Worm (Caenorhabditis elegans) whole organism, L4 larva: ENCODE results near the gene tpp-2.

Experiments
- F49E8.2 ChIP-seq: sonication (generic microtip); optimal IDR thresholded peaks from 2 replicates; lab custom pipeline; 2016; ENCODE audit warnings: missing compliant biosample characterization, mild to moderate bottlenecking, missing genetic modification characterization, borderline replicate concordance
- T20F7.1 ChIP-seq: fragments of 200-800 bp; sonication (Bioruptor generic); optimal IDR thresholded peaks from 2 replicates; lab custom pipeline; 2018; ENCODE audit warnings: mild to moderate bottlenecking, missing genetic modification characterization, missing compliant biosample characterization
- T26A8.4 ChIP-seq: fragments of 200-800 bp; sonication (Bioruptor generic); IDR thresholded peaks from 2 replicates; pipeline ENCODE4 v1.3.6; 2022; ENCODE audit warnings: missing genetic modification characterization, missing compliant biosample characterization
- Y105C5A.15 ChIP-seq: fragments of 200-800 bp; sonication (Bioruptor generic); IDR thresholded peaks from 2 replicates; pipeline ENCODE4 v1.3.6; 2022; ENCODE audit warnings: missing genetic modification characterization, missing compliant biosample characterization
- Y48G9A.11 ChIP-seq: fragments of 200-800 bp; sonication (Bioruptor generic); IDR thresholded peaks from 2 replicates; pipeline ENCODE4 v1.3.6; 2022; ENCODE audit warnings: missing genetic modification reagents, missing genetic modification characterization, missing compliant biosample characterization
- Y75B8A.6 ChIP-seq: fragments of 200-800 bp; sonication (Bioruptor generic); IDR thresholded peaks from 2 replicates; pipeline ENCODE4 v1.3.6; 2022; ENCODE audit warnings: missing genetic modification reagents, missing genetic modification characterization, missing compliant biosample characterization
- ZK337.2 ChIP-seq: fragments of 200-800 bp; sonication (Bioruptor generic); IDR thresholded peaks from 2 replicates; pipeline ENCODE4 v1.3.6; 2022; ENCODE audit warnings: missing genetic modification reagents, missing genetic modification characterization, missing compliant biosample characterization
- aha-1 ChIP-seq: fragments of 150-350 bp; peaks from one replicate; lab custom pipeline; 2014; ENCODE audit warnings: missing biosample characterization, missing genetic modification characterization
- ama-1 ChIP-seq: fragments of 150-350 bp; optimal IDR thresholded peaks from 2 replicates; lab custom pipeline; 2014; ENCODE audit warnings: inconsistent platforms, mixed read lengths
- ceh-20 ChIP-seq: fragments of 200-800 bp; sonication (Bioruptor generic); IDR thresholded peaks from 2 replicates; pipeline ENCODE4 v1.3.6; 2022; ENCODE audit warnings: missing genetic modification reagents, missing genetic modification characterization, missing compliant biosample characterization
- ceh-62 ChIP-seq: sonication (generic microtip); optimal IDR thresholded peaks from 2 replicates; lab custom pipeline; 2017; ENCODE audit warnings: missing biosample characterization, missing genetic modification characterization
- ces-1 ChIP-seq: fragments of 150-350 bp; sonication (generic microtip); optimal IDR thresholded peaks from 4 replicates; lab custom pipeline; 2014; ENCODE audit warnings: missing biosample characterization, missing genetic modification reagents, missing genetic modification characterization
- daf-16 ChIP-seq, 3 experiments: sonication (generic microtip); optimal IDR thresholded peaks; 2 replicates each; lab custom pipeline; 2016 to 2017; ENCODE audit warnings: missing genetic modification characterization in 3 of 3, missing genetic modification reagents in 3 of 3, mild to moderate bottlenecking in 2 of 3, missing compliant biosample characterization in 2 of 3, missing biosample characterization in 1 of 3, moderate library complexity in 1 of 3
- daf-8 ChIP-seq: fragments of 200-800 bp; sonication (Bioruptor generic); IDR thresholded peaks from 2 replicates; pipeline ENCODE4 v1.3.6; 2022; ENCODE audit warnings: missing genetic modification characterization, missing compliant biosample characterization
- dmd-8 ChIP-seq: fragments of 200-800 bp; sonication (Bioruptor generic); IDR thresholded peaks from 2 replicates; pipeline ENCODE4 v1.3.6; 2022; ENCODE audit warnings: missing genetic modification characterization, missing compliant biosample characterization
- dmd-9 ChIP-seq: fragments of 200-800 bp; sonication (Bioruptor generic); IDR thresholded peaks from 2 replicates; pipeline ENCODE4 v1.3.6; 2022; ENCODE audit warnings: missing genetic modification reagents, missing genetic modification characterization, missing compliant biosample characterization
- dpl-1 ChIP-seq: fragments of 150-350 bp; optimal IDR thresholded peaks from 2 replicates; lab custom pipeline; 2014; ENCODE audit warnings: missing biosample characterization, missing genetic modification reagents, missing genetic modification characterization
- duxl-1 ChIP-seq: sonication (generic microtip); optimal IDR thresholded peaks from 2 replicates; lab custom pipeline; 2016; ENCODE audit warnings: mild to moderate bottlenecking, missing genetic modification characterization, moderate library complexity, missing compliant biosample characterization; ENCODE audit not compliant: poor library complexity
- dve-1 ChIP-seq: sonication (generic microtip); optimal IDR thresholded peaks from 2 replicates; lab custom pipeline; 2017; ENCODE audit warnings: antibody characterized with exemption, mild to moderate bottlenecking, missing genetic modification characterization, missing compliant biosample characterization; ENCODE audit not compliant: insufficient read depth
- egl-43 ChIP-seq: fragments of 200-800 bp; sonication (Bioruptor generic); IDR thresholded peaks from 2 replicates; pipeline ENCODE4 v1.3.6; 2022; ENCODE audit warnings: missing genetic modification reagents, missing genetic modification characterization, missing compliant biosample characterization
- fkh-10 ChIP-seq: fragments of 150-350 bp; optimal IDR thresholded peaks from 2 replicates; lab custom pipeline; 2014; ENCODE audit warnings: missing biosample characterization, missing genetic modification reagents, missing genetic modification characterization
- hlh-30 ChIP-seq: sonication (generic microtip); optimal IDR thresholded peaks from 2 replicates; lab custom pipeline; 2017; ENCODE audit warnings: antibody characterized with exemption, mild to moderate bottlenecking, missing genetic modification characterization, missing compliant biosample characterization; ENCODE audit not compliant: insufficient read depth
- hmg-1.1 ChIP-seq: fragments of 200-800 bp; sonication (Bioruptor generic); IDR thresholded peaks from 2 replicates; pipeline ENCODE4 v1.3.6; 2022; ENCODE audit warnings: missing genetic modification reagents, missing genetic modification characterization, missing compliant biosample characterization
- jun-1 ChIP-seq: fragments of 150-350 bp; optimal IDR thresholded peaks from 2 replicates; lab custom pipeline; 2014; ENCODE audit warnings: missing biosample characterization, missing genetic modification reagents, missing genetic modification characterization
- lin-1 ChIP-seq: fragments of 200-800 bp; sonication (Bioruptor generic); IDR thresholded peaks from 2 replicates; pipeline ENCODE4 v1.3.6; 2022; ENCODE audit warnings: missing genetic modification reagents, missing genetic modification characterization, missing compliant biosample characterization
- lin-39 ChIP-seq: fragments of 150-350 bp; optimal IDR thresholded peaks from 2 replicates; lab custom pipeline; 2014; ENCODE audit warnings: missing biosample characterization, missing genetic modification reagents, missing genetic modification characterization
- lsy-2 ChIP-seq, 2 experiments: fragments of 150-350 bp in 1 of 2; sonication (generic microtip) in 1 of 2; optimal IDR thresholded peaks; 2 replicates each; lab custom pipeline; 2014 to 2017; ENCODE audit warnings: missing biosample characterization in 2 of 2, missing genetic modification characterization in 2 of 2
- madf-9 ChIP-seq: fragments of 200-800 bp; sonication (Bioruptor generic); conservative IDR thresholded peaks from 2 replicates; pipeline ENCODE4 v1.3.6; 2022; ENCODE audit warnings: missing genetic modification reagents, missing genetic modification characterization, missing compliant biosample characterization
- mes-2 ChIP-seq: sonication (generic microtip); optimal IDR thresholded peaks from 2 replicates; lab custom pipeline; 2016; ENCODE audit warnings: missing genotype, mild to moderate bottlenecking, missing genetic modification characterization, missing compliant biosample characterization; ENCODE audit not compliant: poor library complexity, severe bottlenecking
- mxl-3 ChIP-seq: fragments of 200-800 bp; sonication (Bioruptor generic); optimal IDR thresholded peaks from 2 replicates; lab custom pipeline; 2018; ENCODE audit warnings: mild to moderate bottlenecking, missing genetic modification characterization, missing compliant biosample characterization
- nhr-11 ChIP-seq: fragments of 150-350 bp; optimal IDR thresholded peaks from 2 replicates; lab custom pipeline; 2014; ENCODE audit warnings: missing biosample characterization, missing genetic modification characterization
- nhr-111 ChIP-seq: fragments of 200-800 bp; sonication (Bioruptor generic); optimal IDR thresholded peaks from 2 replicates; lab custom pipeline; 2018; ENCODE audit warnings: mild to moderate bottlenecking, missing genetic modification characterization, missing compliant biosample characterization
- nhr-6 ChIP-seq: fragments of 150-350 bp; optimal IDR thresholded peaks from 2 replicates; lab custom pipeline; 2014; ENCODE audit warnings: missing biosample characterization, missing genetic modification characterization
- rbr-2 ChIP-seq: sonication (generic microtip); optimal IDR thresholded peaks from 2 replicates; lab custom pipeline; 2016; ENCODE audit warnings: missing genotype, missing genetic modification characterization, missing compliant biosample characterization
- sdz-12 ChIP-seq: fragments of 200-800 bp; sonication (Bioruptor generic); optimal IDR thresholded peaks from 2 replicates; lab custom pipeline; 2018; ENCODE audit warnings: mild to moderate bottlenecking, missing genetic modification characterization, missing compliant biosample characterization
- spr-1 ChIP-seq: sonication (generic microtip); optimal IDR thresholded peaks from 2 replicates; lab custom pipeline; 2016; ENCODE audit warnings: mild to moderate bottlenecking, missing genetic modification characterization, missing compliant biosample characterization
- spr-3 ChIP-seq: fragments of 200-800 bp; sonication (Bioruptor generic); optimal IDR thresholded peaks from 2 replicates; lab custom pipeline; 2018; ENCODE audit warnings: mild to moderate bottlenecking, missing genetic modification characterization, missing compliant biosample characterization
- unc-130 ChIP-seq: sonication (generic microtip); optimal IDR thresholded peaks from 2 replicates; lab custom pipeline; 2016; ENCODE audit warnings: missing genetic modification reagents, missing genetic modification characterization, missing compliant biosample characterization
- unc-62 ChIP-seq, 3 experiments: fragments of 150-350 bp in 1 of 3; sonication (generic microtip); optimal IDR thresholded peaks in 2 of 3; peaks in 1 of 3; 1 replicate in 1 of 3; 2 replicates in 2 of 3; lab custom pipeline; 2014 to 2017; ENCODE audit warnings: missing biosample characterization in 3 of 3, missing genetic modification characterization in 3 of 3, missing genetic modification reagents in 3 of 3, missing genotype in 1 of 3
- zip-11 ChIP-seq: fragments of 200-800 bp; sonication (Bioruptor generic); IDR thresholded peaks from 2 replicates; pipeline ENCODE4 v1.3.6; 2022; ENCODE audit warnings: missing genetic modification characterization, missing compliant biosample characterization

The tpp-2 gene

DNA sequence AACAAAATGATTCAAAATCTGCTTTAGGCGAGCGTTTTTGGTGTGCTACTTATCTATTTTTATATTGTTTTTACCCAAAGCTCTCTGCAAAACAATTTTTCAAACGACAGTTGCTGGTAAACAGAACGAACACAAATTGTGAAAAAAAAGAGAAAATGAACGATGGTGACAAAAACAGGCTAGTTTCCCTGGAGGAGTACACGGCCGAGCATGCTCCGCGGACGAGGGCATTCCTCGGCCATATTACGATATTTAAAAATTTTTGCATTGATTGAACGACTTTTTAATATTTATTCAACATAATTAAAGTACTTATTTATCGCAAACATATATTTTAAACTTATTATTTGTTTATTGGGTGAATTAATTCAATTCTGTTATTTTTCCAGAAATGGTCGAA is at the start of gene tpp-2, which contains the start of gene rbbp-5:
Gene tpp-2 (minus strand): TSS at position 157 of the 400 bp plus-strand sequence.
Gene rbbp-5 (plus strand): TSS at position 390 of the 400 bp plus-strand sequence.
- peak; percentile 89 for TF ChIP-seq aha-1 (tag; lab: Kevin White, UChicago)
- TF ChIP-seq dpl-1 (GFP tag; lab: Kevin White, UChicago), result peak; percentile 78
- TF ChIP-seq lin-1 (GFP tag; lab: Robert Waterston, UW), result no peak
- no peak for TF ChIP-seq ama-1 (lab: Kevin White, UChicago)
- TF ChIP-seq lsy-2 (tag; optimal IDR thresholded peaks at IDR 0.05; lab: Kevin White, UChicago), result peak in 1 of 2 experiments; percentile 70
- TF ChIP-seq Y48G9A.11 (GFP tag; lab: Robert Waterston, UW), result peak; percentile 30; the same call in 1 of the 2 replicates
- TF ChIP-seq nhr-11 (tag; lab: Kevin White, UChicago), result no peak
- TF ChIP-seq F49E8.2, result peak; percentile 3
- no peak for TF ChIP-seq nhr-6 (tag; lab: Kevin White, UChicago)
- peak; percentile 61; the same call in 1 of the 2 replicates for TF ChIP-seq madf-9 (GFP tag; lab: Robert Waterston, UW)
- TF ChIP-seq ceh-62 (tag; lab: Kevin White, UChicago), result no peak
- TF ChIP-seq mxl-3 (GFP tag; lab: Kevin White, UChicago), result peak; percentile 18
- peak; percentile 88 for TF ChIP-seq unc-130 (GFP tag; lab: Kevin White, UChicago)
- TF ChIP-seq ceh-20 (GFP tag; lab: Robert Waterston, UW), result no peak
- peak; percentile 56; the same call in 1 of the 2 replicates for TF ChIP-seq dmd-9 (GFP tag; lab: Robert Waterston, UW)
- peak; percentile 97 for TF ChIP-seq mes-2 (tag; lab: Kevin White, UChicago)
- TF ChIP-seq daf-16 (GFP tag; optimal IDR thresholded peaks at IDR 0.05; lab: Kevin White, UChicago), result peak in 1 of 2 experiments; percentile 61
- peak; percentile 79 for TF ChIP-seq daf-16 (tag; optimal IDR thresholded peaks at IDR 0.05; lab: Kevin White, UChicago)
- TF ChIP-seq spr-1, result peak; percentile 4
- peak; percentile 84 for TF ChIP-seq ZK337.2 (GFP tag; lab: Robert Waterston, UW)
- TF ChIP-seq sdz-12, result no peak

DNA sequence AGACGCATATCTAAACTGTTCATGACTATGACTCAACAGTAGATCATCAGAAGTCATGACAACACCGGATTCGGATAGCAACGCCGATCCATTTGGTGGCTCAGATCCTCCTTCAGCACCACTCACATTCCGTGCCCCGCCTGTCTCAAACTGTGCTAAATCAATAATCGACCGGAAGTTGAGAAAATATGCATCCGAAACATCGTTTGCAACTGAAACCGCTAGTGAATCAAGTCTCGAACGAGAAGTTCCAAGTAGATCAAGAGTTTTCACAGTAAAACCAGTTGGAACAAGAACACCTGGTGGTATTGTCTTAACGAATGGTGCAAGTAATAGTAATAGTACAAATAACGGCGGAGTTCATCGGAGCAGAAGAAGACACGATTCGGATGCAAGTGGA is 49.7 kb upstream of the tpp-2 start:
- TF ChIP-seq lin-39 (tag; lab: Kevin White, UChicago) (no peak), unc-62 (GFP tag; optimal IDR thresholded peaks at IDR 0.05 in 1 of 2; lab: Kevin White, UChicago) (peak in 1 of 2 experiments; percentile 93), unc-62 (tag; optimal IDR thresholded peaks at IDR 0.05; lab: Kevin White, UChicago) (no peak)

- no peak for TF ChIP-seq T20F7.1
- no peak for TF ChIP-seq jun-1 (tag; lab: Kevin White, UChicago)
- TF ChIP-seq fkh-10, result peak; percentile 56
- peak in 1 of 2 experiments; percentile 7 for TF ChIP-seq unc-62 (GFP tag; optimal IDR thresholded peaks at IDR 0.05 in 1 of 2; lab: Kevin White, UChicago)
- no peak for TF ChIP-seq unc-62 (tag; optimal IDR thresholded peaks at IDR 0.05; lab: Kevin White, UChicago)
- no peak for TF ChIP-seq ces-1
- TF ChIP-seq rbr-2 (tag; lab: Kevin White, UChicago), result no peak
- no peak for TF ChIP-seq dve-1 (tag; lab: Kevin White, UChicago)
- TF ChIP-seq spr-3, result no peak
- no peak for TF ChIP-seq Y75B8A.6 (GFP tag; lab: Robert Waterston, UW)
These were observed 45.1 kb upstream of the tpp-2 start for ce11 chrII:6142539-6142938.

DNA sequence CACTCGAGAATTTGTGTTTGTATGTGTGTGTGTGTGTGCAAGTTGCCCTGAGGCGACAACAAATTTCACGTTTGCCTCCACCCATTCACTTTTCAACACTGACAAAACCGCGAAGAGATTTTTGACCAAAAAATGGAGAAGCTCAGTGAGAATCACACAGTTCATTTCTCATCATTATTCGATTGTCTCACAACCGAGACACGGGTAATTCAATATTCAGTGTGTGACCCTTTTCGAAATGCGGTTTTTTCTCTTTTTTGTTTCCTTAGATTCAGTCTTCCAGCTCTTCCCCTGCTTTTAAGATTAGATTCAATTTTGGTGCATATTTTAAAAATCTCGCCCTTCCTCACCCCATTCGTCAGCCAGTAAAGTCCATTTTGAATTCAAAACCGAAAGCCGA is 42.1 kb upstream of the tpp-2 start:
- TF ChIP-seq ces-1, result peak; percentile 15
- no peak for TF ChIP-seq egl-43 (GFP tag; lab: Robert Waterston, UW)
- no peak for TF ChIP-seq Y105C5A.15 (GFP tag; lab: Robert Waterston, UW)
- TF ChIP-seq, all 104 proteins: peak for 1

ce11 chrII:6138138-6138537 is 40.7 kb upstream of the tpp-2 start:
- TF ChIP-seq nhr-111 (GFP tag; lab: Kevin White, UChicago), result no peak
- no peak for TF ChIP-seq madf-9 (GFP tag; lab: Robert Waterston, UW)
- TF ChIP-seq lsy-2 (tag; optimal IDR thresholded peaks at IDR 0.05; lab: Kevin White, UChicago), result no peak
- no peak for TF ChIP-seq unc-62 (GFP tag; optimal IDR thresholded peaks at IDR 0.05 in 1 of 2; lab: Kevin White, UChicago)
- TF ChIP-seq unc-62 (tag; optimal IDR thresholded peaks at IDR 0.05; lab: Kevin White, UChicago), result no peak
- no peak for TF ChIP-seq dmd-8 (GFP tag; lab: Robert Waterston, UW)
- no peak for TF ChIP-seq daf-8
- TF ChIP-seq dve-1 (tag; lab: Kevin White, UChicago), result no peak
- no peak for TF ChIP-seq T26A8.4 (GFP tag; lab: Robert Waterston, UW)
- no peak for TF ChIP-seq spr-1
- no peak for TF ChIP-seq zip-11
- TF ChIP-seq duxl-1, result no peak
- no peak for TF ChIP-seq hmg-1.1 (GFP tag; lab: Robert Waterston, UW)
- TF ChIP-seq hlh-30 (tag; lab: Kevin White, UChicago), result no peak
